Worm (Caenorhabditis elegans): Measurements from ENCODE around the gene EEED8.15.

- TF ChIP-seq unc-86 (tag; optimal IDR thresholded peaks at IDR 0.05) (peak; percentile 26), pha-4 (tag; optimal IDR thresholded peaks at IDR 0.05) (no peak), pax-1 (tag; optimal IDR thresholded peaks at IDR 0.05) (no peak), zip-5 (tag; optimal IDR thresholded peaks at IDR 0.05) (peak; percentile 13), unc-55 (GFP tag; optimal IDR thresholded peaks at IDR 0.05) (no peak), dmd-4 (tag; optimal IDR thresholded peaks at IDR 0.05; ENCODE audit: borderline replicate concordance) (no peak), fkh-10 (GFP tag; optimal IDR thresholded peaks at IDR 0.05) (no peak)
Measured at ce11 chrII:5399201-5399600, 19.8 kb upstream of the EEED8.15 start, which contains the start of gene mog-5.
